Worm (Caenorhabditis elegans): ENCODE results near the gene srx-4.

srx-4 gene

ce11 chrV:722889-723288, 30.3 kb upstream of the srx-4 start:
- TF ChIP-seq zip-8 (tag; optimal IDR thresholded peaks at IDR 0.05), result no peak
- TF ChIP-seq drap-1 (GFP tag; optimal IDR thresholded peaks at IDR 0.05), result no peak
- TF ChIP-seq elt-1 (tag; optimal IDR thresholded peaks at IDR 0.05; ENCODE audit: borderline replicate concordance, insufficient read depth), result no peak
- TF ChIP-seq nhr-2 (tag; optimal IDR thresholded peaks at IDR 0.05), result no peak
- no peak for TF ChIP-seq pha-4 (tag; optimal IDR thresholded peaks at IDR 0.05)
- no peak for TF ChIP-seq bed-3 (GFP tag; optimal IDR thresholded peaks at IDR 0.05)
- no peak for TF ChIP-seq hlh-1 (tag; optimal IDR thresholded peaks at IDR 0.05)
- TF ChIP-seq lsy-2 (tag; optimal IDR thresholded peaks at IDR 0.05), result no peak
- no peak for TF ChIP-seq ceh-43 (GFP tag; optimal IDR thresholded peaks at IDR 0.05)
- no peak for TF ChIP-seq lin-13 (tag; optimal IDR thresholded peaks at IDR 0.05)
- TF ChIP-seq nhr-12 (tag; optimal IDR thresholded peaks at IDR 0.05), result no peak
- TF ChIP-seq ceh-39 (tag; optimal IDR thresholded peaks at IDR 0.05), result no peak
- TF ChIP-seq tbx-8 (GFP tag; optimal IDR thresholded peaks at IDR 0.05), result no peak
- TF ChIP-seq nhr-28 (tag; optimal IDR thresholded peaks at IDR 0.05), result no peak
- TF ChIP-seq mab-5 (tag; optimal IDR thresholded peaks at IDR 0.05), result no peak
- TF ChIP-seq M03D4.4 (tag; optimal IDR thresholded peaks at IDR 0.05), result no peak
- TF ChIP-seq ham-2 (GFP tag; optimal IDR thresholded peaks at IDR 0.05), result no peak
- no peak for TF ChIP-seq elt-3 (tag; optimal IDR thresholded peaks at IDR 0.05)

- TF ChIP-seq sptf-1 (tag; optimal IDR thresholded peaks at IDR 0.05) (no peak), tbx-8 (GFP tag; optimal IDR thresholded peaks at IDR 0.05) (no peak), flh-1 (GFP tag; optimal IDR thresholded peaks at IDR 0.05) (no peak), mab-5 (tag; optimal IDR thresholded peaks at IDR 0.05) (no peak), elt-3 (tag; optimal IDR thresholded peaks at IDR 0.05) (no peak), lin-32 (GFP tag; optimal IDR thresholded peaks at IDR 0.05) (no peak), M03D4.4 (tag; optimal IDR thresholded peaks at IDR 0.05) (no peak), zip-8 (tag; optimal IDR thresholded peaks at IDR 0.05) (no peak), lsy-2 (tag; optimal IDR thresholded peaks at IDR 0.05) (no peak), pha-4 (tag; optimal IDR thresholded peaks at IDR 0.05) (no peak), blmp-1 (tag; optimal IDR thresholded peaks at IDR 0.05) (no peak), nhr-76 (tag; optimal IDR thresholded peaks at IDR 0.05) (no peak), lin-13 (tag; optimal IDR thresholded peaks at IDR 0.05) (no peak), snpc-4 (tag; optimal IDR thresholded peaks at IDR 0.05) (no peak), unc-62 (GFP tag; optimal IDR thresholded peaks at IDR 0.05) (no peak), ceh-43 (GFP tag; optimal IDR thresholded peaks at IDR 0.05) (no peak), ztf-11 (tag; optimal IDR thresholded peaks at IDR 0.05) (no peak), ceh-83 (GFP tag; optimal IDR thresholded peaks at IDR 0.05) (no peak), unc-120 (tag; optimal IDR thresholded peaks at IDR 0.05; ENCODE audit: poor library complexity, severe bottlenecking) (no peak)
Measured at ce11 chrV:719731-720130, 27.2 kb upstream of the srx-4 start, which contains the start of gene srbc-40. Gene srbc-40, minus strand, starts transcription at chrV:719831.

ce11 chrV:712882-713281, 20.3 kb upstream of the srx-4 start, which contains the start of gene cyp-33C11:
Gene cyp-33C11, minus strand, starts transcription at chrV:712982.
- TF ChIP-seq nhr-2 (tag; optimal IDR thresholded peaks at IDR 0.05), result no peak
- TF ChIP-seq ztf-11 (tag; optimal IDR thresholded peaks at IDR 0.05), result no peak
- TF ChIP-seq lsy-2 (tag; optimal IDR thresholded peaks at IDR 0.05), result no peak
- TF ChIP-seq zip-8 (tag; optimal IDR thresholded peaks at IDR 0.05), result no peak
- no peak for TF ChIP-seq M03D4.4 (tag; optimal IDR thresholded peaks at IDR 0.05)
- no peak for TF ChIP-seq elt-1 (tag; optimal IDR thresholded peaks at IDR 0.05; ENCODE audit: borderline replicate concordance, insufficient read depth)
- no peak for TF ChIP-seq sptf-1 (tag; optimal IDR thresholded peaks at IDR 0.05)
- TF ChIP-seq lin-32 (GFP tag; optimal IDR thresholded peaks at IDR 0.05), result no peak
- TF ChIP-seq bed-3 (GFP tag; optimal IDR thresholded peaks at IDR 0.05), result no peak
- TF ChIP-seq ceh-39 (tag; optimal IDR thresholded peaks at IDR 0.05), result no peak
- no peak for TF ChIP-seq pha-4 (tag; optimal IDR thresholded peaks at IDR 0.05)
- no peak for TF ChIP-seq unc-62 (GFP tag; optimal IDR thresholded peaks at IDR 0.05)
- no peak for TF ChIP-seq drap-1 (GFP tag; optimal IDR thresholded peaks at IDR 0.05)
- TF ChIP-seq blmp-1 (tag; optimal IDR thresholded peaks at IDR 0.05), result no peak
- TF ChIP-seq mls-2 (tag; optimal IDR thresholded peaks at IDR 0.05), result no peak
- TF ChIP-seq unc-120 (tag; optimal IDR thresholded peaks at IDR 0.05; ENCODE audit: poor library complexity, severe bottlenecking), result no peak
- TF ChIP-seq nhr-28 (tag; optimal IDR thresholded peaks at IDR 0.05), result no peak
- no peak for TF ChIP-seq tbx-8 (GFP tag; optimal IDR thresholded peaks at IDR 0.05)

- TF ChIP-seq ham-2 (GFP tag; optimal IDR thresholded peaks at IDR 0.05), result no peak
- TF ChIP-seq nhr-76 (tag; optimal IDR thresholded peaks at IDR 0.05), result no peak
- TF ChIP-seq zip-8 (tag; optimal IDR thresholded peaks at IDR 0.05), result no peak
- TF ChIP-seq blmp-1 (tag; optimal IDR thresholded peaks at IDR 0.05), result no peak
- TF ChIP-seq lin-32 (GFP tag; optimal IDR thresholded peaks at IDR 0.05), result no peak
- TF ChIP-seq elt-1 (tag; optimal IDR thresholded peaks at IDR 0.05; ENCODE audit: borderline replicate concordance, insufficient read depth), result no peak
- no peak for TF ChIP-seq mep-1 (tag; optimal IDR thresholded peaks at IDR 0.05)
Measured at ce11 chrV:708808-709207, 16.2 kb upstream of the srx-4 start, which contains the start of gene srbc-39. Gene srbc-39, plus strand, starts transcription at chrV:709108.
